Fruit fly (Drosophila melanogaster) whole organism, embryonic: Measurements from ENCODE around the gene Cpr62Ba.
A peak's percentile ranks its signal among the peaks of the same experiment; 100 is the strongest.

Experiments used
- Awh ChIP-seq: fragments of 200-800 bp; sonication (Bioruptor generic); IDR thresholded peaks from 2 replicates; pipeline ENCODE4, ENCODE4 v1.3.6; 2022; ENCODE audit warnings: missing biosample characterization, missing genetic modification characterization
- C15 ChIP-seq: fragments of 200-800 bp; sonication (Bioruptor generic); IDR thresholded peaks from 3 replicates; pipeline ENCODE4 v1.3.6; 2022; ENCODE audit warnings: missing biosample characterization, missing genetic modification characterization
- CG10565 ChIP-seq: fragments of 200-800 bp; sonication (Bioruptor generic); optimal IDR thresholded peaks from 3 replicates; lab custom pipeline; 2016; ENCODE audit warnings: missing biosample characterization, mild to moderate bottlenecking, missing genetic modification characterization
- CG11456 ChIP-seq: fragments of 200-800 bp; sonication (Bioruptor generic); IDR thresholded peaks from 3 replicates; pipeline ENCODE4 v1.3.6; 2022; ENCODE audit warnings: missing biosample characterization, missing genetic modification characterization
- CG12236 ChIP-seq: fragments of 200-800 bp; sonication (Bioruptor generic); optimal IDR thresholded peaks from 2 replicates; lab custom pipeline; 2016; ENCODE audit warnings: missing biosample characterization, missing genetic modification characterization
- CG12744 ChIP-seq: fragments of 200-800 bp; sonication (Bioruptor generic); optimal IDR thresholded peaks from 2 replicates; lab custom pipeline; 2016; ENCODE audit warnings: missing biosample characterization, missing genetic modification characterization
- CG12769 ChIP-seq: fragments of 200-800 bp; sonication (Bioruptor generic); optimal IDR thresholded peaks from 2 replicates; lab custom pipeline; 2019; ENCODE audit warnings: missing biosample characterization, mild to moderate bottlenecking, missing genetic modification characterization, moderate library complexity
- CG14667 ChIP-seq: fragments of 200-800 bp; sonication (Bioruptor generic); IDR thresholded peaks from 2 replicates; pipeline ENCODE4 v1.3.6; 2022; ENCODE audit warnings: missing biosample characterization, missing genetic modification characterization
- CG15011 ChIP-seq: fragments of 200-800 bp; sonication (Bioruptor generic); optimal IDR thresholded peaks from 3 replicates; lab custom pipeline; 2018; ENCODE audit warnings: missing biosample characterization, mild to moderate bottlenecking, missing genetic modification characterization
- CG18011 ChIP-seq: fragments of 200-800 bp; sonication (Bioruptor generic); optimal IDR thresholded peaks from 2 replicates; lab custom pipeline; 2017; ENCODE audit warnings: missing biosample characterization, missing genetic modification characterization, mild to moderate bottlenecking, moderate library complexity, missing genotype
- CG18619 ChIP-seq: fragments of 200-800 bp; sonication (Bioruptor generic); optimal IDR thresholded peaks from 3 replicates; lab custom pipeline; 2017; ENCODE audit warnings: missing biosample characterization, mild to moderate bottlenecking, missing genetic modification characterization
- CG3065 ChIP-seq: fragments of 200-800 bp; sonication (Bioruptor generic); optimal IDR thresholded peaks from 2 replicates; lab custom pipeline; 2016; ENCODE audit warnings: missing biosample characterization, missing genetic modification characterization
- CG32532 ChIP-seq: fragments of 200-800 bp; sonication (Bioruptor generic); IDR thresholded peaks from 2 replicates; pipeline ENCODE4 v1.3.6; 2022; ENCODE audit warnings: missing biosample characterization, missing genetic modification characterization
- CG4424 ChIP-seq: fragments of 200-800 bp; sonication (Bioruptor generic); optimal IDR thresholded peaks from 3 replicates; lab custom pipeline; 2016; ENCODE audit warnings: missing biosample characterization, missing genetic modification characterization
- CG4617 ChIP-seq: fragments of 200-800 bp; sonication (Bioruptor generic); optimal IDR thresholded peaks from 3 replicates; lab custom pipeline; 2016; ENCODE audit warnings: missing biosample characterization, missing genetic modification characterization, borderline replicate concordance
- CG6254 ChIP-seq: fragments of 200-800 bp; sonication (Bioruptor generic); optimal IDR thresholded peaks from 3 replicates; lab custom pipeline; 2017; ENCODE audit warnings: mild to moderate bottlenecking, missing biosample characterization, missing genetic modification reagents, missing genetic modification characterization
- CG6654 ChIP-seq: fragments of 200-800 bp; sonication (Bioruptor generic); optimal IDR thresholded peaks from 2 replicates; lab custom pipeline; 2017; ENCODE audit warnings: missing biosample characterization, mild to moderate bottlenecking, missing genetic modification characterization
- CG7928 ChIP-seq: fragments of 200-800 bp; sonication (Bioruptor generic); optimal IDR thresholded peaks from 2 replicates; lab custom pipeline; 2017; ENCODE audit warnings: missing biosample characterization, mild to moderate bottlenecking, missing genetic modification characterization
- CG7987 ChIP-seq: fragments of 200-800 bp; sonication (Bioruptor generic); optimal IDR thresholded peaks from 2 replicates; lab custom pipeline; 2018; ENCODE audit warnings: missing biosample characterization, mild to moderate bottlenecking, missing genetic modification characterization, moderate library complexity
- CG9215 ChIP-seq: fragments of 200-800 bp; sonication (Bioruptor generic); IDR thresholded peaks from 2 replicates; pipeline ENCODE4 v1.3.6; 2022; ENCODE audit warnings: missing biosample characterization, missing genetic modification characterization
- CG9727 ChIP-seq: fragments of 200-800 bp; sonication (Bioruptor generic); optimal IDR thresholded peaks from 3 replicates; lab custom pipeline; 2017; ENCODE audit warnings: missing biosample characterization, mild to moderate bottlenecking, missing genetic modification characterization
- Drgx ChIP-seq: fragments of 200-800 bp; sonication (Bioruptor generic); IDR thresholded peaks from 2 replicates; pipeline ENCODE4 v1.3.6; 2022; ENCODE audit warnings: missing biosample characterization, missing genetic modification characterization
- HHEX ChIP-seq: fragments of 200-800 bp; sonication (Bioruptor generic); optimal IDR thresholded peaks from 3 replicates; lab custom pipeline; 2017; ENCODE audit warnings: missing biosample characterization, mild to moderate bottlenecking, missing genetic modification characterization, missing genetic modification reagents
- HmgD ChIP-seq: fragments of 200-800 bp; sonication (Bioruptor generic); optimal IDR thresholded peaks from 3 replicates; lab custom pipeline; 2016; ENCODE audit warnings: missing biosample characterization, missing genetic modification characterization
- Jarid2 ChIP-seq: fragments of 200-800 bp; sonication (Bioruptor generic); optimal IDR thresholded peaks from 3 replicates; lab custom pipeline; 2017; ENCODE audit warnings: mild to moderate bottlenecking, missing biosample characterization, missing genetic modification reagents, missing genetic modification characterization
- Poxn ChIP-seq: fragments of 200-800 bp; sonication (Bioruptor generic); IDR thresholded peaks from 2 replicates; pipeline ENCODE4 v1.3.6; 2022; ENCODE audit warnings: missing biosample characterization, missing genetic modification characterization
- Scr ChIP-seq: fragments of 200-800 bp; sonication (Bioruptor generic); IDR thresholded peaks from 2 replicates; pipeline ENCODE4 v1.3.6; 2022; ENCODE audit warnings: missing biosample characterization, missing genetic modification characterization; ENCODE audit not compliant: partially characterized antibody
- Sox102F ChIP-seq: fragments of 200-800 bp; sonication (Bioruptor generic); optimal IDR thresholded peaks from 2 replicates; lab custom pipeline; 2018; ENCODE audit warnings: missing biosample characterization, mild to moderate bottlenecking, missing genetic modification characterization, moderate library complexity
- Spps ChIP-seq: fragments of 200-800 bp; sonication (Bioruptor generic); optimal IDR thresholded peaks from 2 replicates; lab custom pipeline; 2018; ENCODE audit warnings: missing biosample characterization, mild to moderate bottlenecking, missing genetic modification characterization
- Sry-β ChIP-seq: fragments of 200-800 bp; sonication (Bioruptor generic); optimal IDR thresholded peaks from 2 replicates; lab custom pipeline; 2018; ENCODE audit warnings: missing biosample characterization, mild to moderate bottlenecking, missing genetic modification characterization, moderate library complexity
- Sry-δ ChIP-seq: fragments of 200-800 bp; sonication (Bioruptor generic); optimal IDR thresholded peaks from 2 replicates; lab custom pipeline; 2016; ENCODE audit warnings: missing biosample characterization, missing genetic modification characterization
- Taf1 ChIP-seq: fragments of 200-800 bp; sonication (Bioruptor generic); IDR thresholded peaks from 2 replicates; pipeline ENCODE4 v1.3.6; 2022; ENCODE audit warnings: missing biosample characterization, missing genetic modification characterization
- Tbp ChIP-seq: fragments of >200 bp; optimal IDR thresholded peaks from 2 replicates; lab custom pipeline; 2018; ENCODE audit warnings: missing biosample characterization, missing genetic modification characterization
- ab ChIP-seq: fragments of 200-800 bp; sonication (Bioruptor generic); optimal IDR thresholded peaks from 2 replicates; lab custom pipeline; 2016; ENCODE audit warnings: missing biosample characterization, missing genetic modification characterization
- amos ChIP-seq: fragments of 200-800 bp; sonication (Bioruptor generic); IDR thresholded peaks from 2 replicates; pipeline ENCODE4 v1.3.6; 2022; ENCODE audit warnings: missing biosample characterization, missing genetic modification characterization; ENCODE audit not compliant: partially characterized antibody
- chinmo ChIP-seq: fragments of 200-800 bp; sonication (Bioruptor generic); IDR thresholded peaks from 4 replicates; pipeline ENCODE4 v1.3.6; 2022; ENCODE audit warnings: missing biosample characterization, missing genetic modification characterization; ENCODE audit not compliant: partially characterized antibody
- gce ChIP-seq: fragments of 200-800 bp; sonication (Bioruptor generic); IDR thresholded peaks from 3 replicates; pipeline ENCODE4 v1.3.6; 2022; ENCODE audit warnings: missing biosample characterization, missing genetic modification characterization
- ind ChIP-seq: fragments of 200-800 bp; sonication (Bioruptor generic); optimal IDR thresholded peaks from 3 replicates; lab custom pipeline; 2016; ENCODE audit warnings: missing biosample characterization, missing genetic modification characterization
- insv ChIP-seq, 2 experiments: fragments of 200-800 bp; sonication (Bioruptor generic); optimal IDR thresholded peaks; 3 replicates each; lab custom pipeline; 2016 to 2018; ENCODE audit warnings: missing biosample characterization in 2 of 2, missing genetic modification characterization in 2 of 2
- inv ChIP-seq: fragments of 200-800 bp; sonication (Bioruptor generic); IDR thresholded peaks from 2 replicates; pipeline ENCODE4 v1.3.6; 2022; ENCODE audit warnings: missing biosample characterization, missing genetic modification characterization; ENCODE audit not compliant: partially characterized antibody
- jing ChIP-seq: fragments of 200-800 bp; sonication (Bioruptor generic); optimal IDR thresholded peaks from 2 replicates; lab custom pipeline; 2018; ENCODE audit warnings: missing biosample characterization, mild to moderate bottlenecking, missing genetic modification characterization
- lbe ChIP-seq: fragments of 200-800 bp; sonication (Bioruptor generic); optimal IDR thresholded peaks from 2 replicates; lab custom pipeline; 2016; ENCODE audit warnings: missing biosample characterization, mild to moderate bottlenecking, missing genetic modification characterization
- mam ChIP-seq: fragments of 200-800 bp; sonication (Bioruptor generic); optimal IDR thresholded peaks from 3 replicates; lab custom pipeline; 2016; ENCODE audit warnings: missing biosample characterization, missing genetic modification characterization
- row ChIP-seq: fragments of 200-800 bp; sonication (Bioruptor generic); IDR thresholded peaks from 3 replicates; pipeline ENCODE4 v1.3.6; 2022; ENCODE audit warnings: missing biosample characterization, missing genetic modification characterization
- scrt ChIP-seq: fragments of 200-800 bp; sonication (Bioruptor generic); optimal IDR thresholded peaks from 2 replicates; lab custom pipeline; 2018; ENCODE audit warnings: missing biosample characterization, mild to moderate bottlenecking, missing genetic modification characterization, moderate library complexity
- sens-2 ChIP-seq: fragments of 200-800 bp; sonication (Bioruptor generic); IDR thresholded peaks from 2 replicates; pipeline ENCODE4 v1.3.6; 2022; ENCODE audit warnings: missing biosample characterization, missing genetic modification characterization
- sim ChIP-seq: fragments of 200-800 bp; sonication (Bioruptor generic); IDR thresholded peaks from 2 replicates; pipeline ENCODE4 v1.3.6; 2022; ENCODE audit warnings: missing biosample characterization, missing genetic modification characterization
- sr ChIP-seq: fragments of 200-800 bp; sonication (Bioruptor generic); IDR thresholded peaks from 3 replicates; pipeline ENCODE4 v1.3.6; 2022; ENCODE audit warnings: missing biosample characterization, missing genetic modification characterization
- sug ChIP-seq: fragments of 200-800 bp; optimal IDR thresholded peaks from 2 replicates; lab custom pipeline; 2019; ENCODE audit warnings: missing biosample characterization, mild to moderate bottlenecking, missing genetic modification characterization, moderate library complexity
- tgo ChIP-seq: fragments of 200-800 bp; sonication (Bioruptor generic); IDR thresholded peaks from 3 replicates; pipeline ENCODE4 v1.3.6; 2022; ENCODE audit warnings: missing biosample characterization, missing genetic modification characterization
- trh ChIP-seq: fragments of 200-800 bp; sonication (Bioruptor generic); optimal IDR thresholded peaks from 2 replicates; lab custom pipeline; 2016; ENCODE audit warnings: missing biosample characterization, missing genetic modification characterization

Gene Cpr62Ba

dm6 chr3L:1859563-1859962 lies 28.0 kb upstream of the Cpr62Ba start (continued):
- TF ChIP-seq CG14667 (GFP tag; lab: Robert Waterston, UW) (no peak), Drgx (GFP tag; lab: Robert Waterston, UW) (no peak), amos (no peak), sug (no peak), Awh (GFP tag; lab: Robert Waterston, UW) (no peak; the same call in 1 of the 2 replicates), CG7987 (peak; percentile 45), Sry-β (GFP tag; lab: Kevin White, UChicago) (no peak), Sry-δ (no peak), CG6654 (GFP tag; lab: Kevin White, UChicago) (no peak), Tbp (GFP tag; lab: Kevin White, UChicago) (no peak), chinmo (GFP tag; lab: Robert Waterston, UW) (no peak), CG32532 (GFP tag; lab: Robert Waterston, UW) (0 out of 2 replicates have a peak, but pooled peaks have one; percentile 28), Jarid2 (no peak), row (GFP tag; lab: Robert Waterston, UW) (no peak), jing (GFP tag; lab: Kevin White, UChicago) (no peak), lbe (GFP tag; lab: Kevin White, UChicago) (no peak), CG3065 (GFP tag; lab: Kevin White, UChicago) (no peak), insv (GFP tag; optimal IDR thresholded peaks at IDR 0.05; lab: Kevin White, UChicago) (no peak), CG6254 (GFP tag; lab: Kevin White, UChicago) (peak; percentile 31), C15 (no peak), Spps (no peak), CG12236 (GFP tag; lab: Kevin White, UChicago) (no peak), CG12744 (no peak), Sox102F (GFP tag; lab: Kevin White, UChicago) (no peak), CG7928 (GFP tag; lab: Kevin White, UChicago) (no peak), HHEX (peak; percentile 45), ind (GFP tag; lab: Kevin White, UChicago) (no peak), CG18619 (GFP tag; lab: Kevin White, UChicago) (no peak), Scr (GFP tag; lab: Robert Waterston, UW) (no peak), tgo (GFP tag; lab: Robert Waterston, UW) (no peak), scrt (peak; percentile 32), CG12769 (tag; lab: Kevin White, UChicago) (no peak), sens-2 (no peak), CG9215 (GFP tag; lab: Robert Waterston, UW) (no peak), gce (GFP tag; lab: Robert Waterston, UW) (0 out of 3 replicates have a peak, but pooled peaks have one; percentile 13), sr (GFP tag; lab: Robert Waterston, UW) (0 out of 3 replicates have a peak, but pooled peaks have one; percentile 35), CG10565 (no peak), inv (GFP tag; lab: Robert Waterston, UW) (no peak), mam (GFP tag; lab: Kevin White, UChicago) (no peak), sim (0 out of 2 replicates have a peak, but pooled peaks have one; percentile 44), HmgD (GFP tag; lab: Kevin White, UChicago) (no peak), ab (GFP tag; lab: Kevin White, UChicago) (no peak), CG4617 (no peak), Taf1 (no peak), Poxn (GFP tag; lab: Robert Waterston, UW) (no peak), CG15011 (GFP tag; lab: Kevin White, UChicago) (no peak), CG11456 (GFP tag; lab: Robert Waterston, UW) (peak; percentile 43; the same call in 1 of the 3 replicates), CG18011 (GFP tag; lab: Kevin White, UChicago) (no peak), CG9727 (no peak), CG4424 (GFP tag; lab: Kevin White, UChicago) (no peak), trh (no peak)
